Worm (Caenorhabditis elegans): ENCODE data around the gene F42G4.2.

DNA sequence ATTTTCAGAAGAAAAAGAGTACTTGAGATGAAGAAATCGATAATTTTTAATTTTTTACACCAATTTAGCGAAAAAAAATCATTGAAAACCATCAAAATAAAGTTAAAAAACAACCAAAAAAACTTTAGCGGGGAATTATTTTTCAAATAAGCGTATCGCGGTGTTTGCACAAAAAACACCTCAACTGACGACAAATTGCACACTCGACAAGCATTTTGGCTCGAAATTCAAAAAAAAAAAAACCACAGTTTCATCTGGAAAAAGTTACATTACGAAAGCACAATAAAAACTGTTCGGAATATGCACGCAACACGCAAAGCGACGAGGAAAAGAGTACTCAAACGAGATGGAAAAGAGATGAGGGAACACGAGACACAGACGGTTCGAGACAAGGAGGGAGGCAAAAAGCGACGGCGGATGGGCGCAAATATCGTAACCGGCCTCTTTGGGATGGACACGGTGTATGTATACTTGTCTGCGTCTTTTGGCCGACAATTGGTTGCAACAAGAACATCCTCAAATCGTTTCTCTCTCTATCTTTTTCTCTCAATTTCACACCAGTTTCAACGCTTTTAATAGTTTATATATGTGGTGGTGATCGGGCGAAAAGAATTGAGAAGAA is 17.0 kb upstream of the F42G4.2 start:
- no peak for TF ChIP-seq him-1 (tag; optimal IDR thresholded peaks at IDR 0.05)
- TF ChIP-seq W03F9.2 (tag; optimal IDR thresholded peaks at IDR 0.05): peak; percentile 2

All from whole organism, L4/young adult.